Worm (Caenorhabditis elegans): Measurements from ENCODE around the gene srh-244.

srh-244 gene

DNA sequence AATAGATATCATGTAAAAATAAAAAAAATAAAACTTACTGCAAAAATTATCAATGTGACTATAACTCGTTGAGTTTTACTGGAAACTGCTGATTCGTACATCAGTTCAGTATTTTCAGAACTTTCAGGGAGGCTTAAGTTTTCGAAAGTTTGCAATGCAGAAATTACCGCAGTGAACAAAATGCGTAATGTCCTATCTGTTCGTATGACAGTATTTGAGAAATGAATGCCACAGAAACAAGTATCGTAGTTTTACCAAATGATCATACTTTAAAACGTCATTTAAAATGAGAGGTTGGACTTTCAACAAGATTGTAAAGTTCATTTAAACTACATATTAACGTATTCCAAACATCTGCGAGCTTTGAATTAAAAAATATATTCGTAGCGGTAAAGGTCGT, 13.1 kb downstream of the srh-244 start, which contains the start of gene C03G6.21:
Gene C03G6.21, minus strand, starts transcription at position 101 of the 400 bp plus-strand sequence.
- TF ChIP-seq unc-62 (GFP tag; optimal IDR thresholded peaks at IDR 0.05) (no peak), ztf-4 (tag; optimal IDR thresholded peaks at IDR 0.05) (no peak), ceh-82 (tag; optimal IDR thresholded peaks at IDR 0.05) (no peak), daf-12 (tag; optimal IDR thresholded peaks at IDR 0.05) (no peak), nhr-67 (tag; optimal IDR thresholded peaks at IDR 0.05) (no peak), unc-39 (tag; optimal IDR thresholded peaks at IDR 0.05) (no peak), fos-1 (tag; optimal IDR thresholded peaks at IDR 0.05) (no peak)

DNA sequence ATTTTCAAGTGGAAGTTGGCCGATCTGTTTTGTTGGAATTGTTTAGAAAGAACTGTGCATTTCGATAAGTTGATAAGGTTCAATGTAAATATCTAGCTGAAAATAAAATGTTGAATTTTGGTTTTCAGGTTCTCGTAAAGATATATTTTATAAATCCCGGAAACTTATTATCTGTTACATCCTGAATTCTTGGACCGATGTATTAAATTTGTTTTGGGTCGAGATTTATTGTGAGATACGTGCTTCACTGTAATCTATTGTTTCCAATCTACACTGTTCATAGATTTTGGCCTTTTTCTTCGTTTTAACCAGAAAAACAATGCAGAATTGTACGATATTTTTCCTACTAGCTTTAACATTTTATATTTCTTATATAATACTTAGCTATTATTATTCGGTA, 13.5 kb downstream of the srh-244 start, which contains the start of gene C03G6.6:
Gene C03G6.6, plus strand, starts transcription at position 301 of the 400 bp plus-strand sequence.
- no peak for TF ChIP-seq lin-39 (tag; optimal IDR thresholded peaks at IDR 0.05)
- no peak for TF ChIP-seq ZK546.5 (tag; optimal IDR thresholded peaks at IDR 0.05)
- no peak for TF ChIP-seq ceh-16 (tag; optimal IDR thresholded peaks at IDR 0.05)
- TF ChIP-seq nhr-43 (tag; optimal IDR thresholded peaks at IDR 0.05; ENCODE audit: poor library complexity, severe bottlenecking), result no peak
- TF ChIP-seq jun-1 (tag; optimal IDR thresholded peaks at IDR 0.05), result no peak

DNA sequence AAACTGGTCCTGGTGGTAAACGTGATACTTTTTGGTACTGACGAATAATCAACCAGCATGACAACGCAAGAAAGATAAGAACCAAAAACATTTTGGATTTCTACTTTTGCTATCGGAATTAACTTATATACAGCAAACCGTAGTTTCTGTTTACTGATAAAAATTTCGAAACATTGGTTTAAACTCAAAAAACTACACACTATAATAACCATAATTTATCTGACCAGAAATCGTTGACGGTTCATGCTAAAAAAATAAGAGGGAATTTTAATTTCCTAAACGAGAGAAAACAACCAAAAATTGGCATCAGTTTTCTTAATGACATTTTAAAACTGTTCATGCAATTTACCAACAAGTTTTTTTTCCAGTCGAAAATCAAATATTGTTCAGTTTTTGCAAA, 18.1 kb downstream of the srh-244 start, which contains the start of gene cyp-35A1:
Gene cyp-35A1, minus strand, starts transcription at position 101 of the 400 bp plus-strand sequence.
- TF ChIP-seq elt-3 (tag; optimal IDR thresholded peaks at IDR 0.05) (no peak), ceh-9 (tag; optimal IDR thresholded peaks at IDR 0.05) (no peak), nhr-67 (tag; optimal IDR thresholded peaks at IDR 0.05) (no peak), elt-2 (tag; optimal IDR thresholded peaks at IDR 0.05) (no peak), egl-5 (tag; optimal IDR thresholded peaks at IDR 0.05) (no peak), egl-27 (tag; optimal IDR thresholded peaks at IDR 0.05) (no peak), lin-15B (tag; optimal IDR thresholded peaks at IDR 0.05) (no peak), nhr-23 (tag; optimal IDR thresholded peaks at IDR 0.05) (no peak), pqm-1 (tag; optimal IDR thresholded peaks at IDR 0.05) (no peak), fos-1 (tag; optimal IDR thresholded peaks at IDR 0.05) (no peak), fkh-2 (tag; optimal IDR thresholded peaks at IDR 0.05) (no peak), nhr-11 (tag; optimal IDR thresholded peaks at IDR 0.05) (no peak), nhr-28 (tag; optimal IDR thresholded peaks at IDR 0.05) (no peak), nhr-25 (tag; optimal IDR thresholded peaks at IDR 0.05) (no peak), nhr-237 (tag; optimal IDR thresholded peaks at IDR 0.05) (no peak), ZK546.5 (tag; optimal IDR thresholded peaks at IDR 0.05) (no peak), nhr-77 (tag; optimal IDR thresholded peaks at IDR 0.05) (no peak), lin-39 (tag; optimal IDR thresholded peaks at IDR 0.05) (no peak)

DNA sequence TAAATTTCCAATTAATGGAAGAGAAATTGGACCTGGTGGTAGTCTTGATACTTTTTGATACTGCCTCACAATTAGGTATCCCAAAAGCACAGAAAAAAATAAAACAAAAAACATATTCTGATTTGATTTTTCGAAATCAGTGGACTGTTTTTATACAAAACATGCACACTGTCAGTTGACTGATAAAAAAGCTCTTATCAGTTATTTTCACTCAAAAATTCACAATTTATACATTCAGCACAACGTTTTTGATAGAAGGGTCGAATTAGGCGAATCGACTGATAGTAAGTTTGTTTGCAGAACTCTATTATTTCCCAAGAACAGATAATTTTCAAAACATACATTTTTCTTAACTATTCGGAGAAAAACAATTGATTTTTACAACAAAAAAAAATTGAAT, 20.4 kb downstream of the srh-244 start, which contains the start of gene cyp-35A2:
Gene cyp-35A2, minus strand, starts transcription at position 124 of the 400 bp plus-strand sequence.
- TF ChIP-seq egl-5 (tag; optimal IDR thresholded peaks at IDR 0.05) (no peak), elt-2 (tag; optimal IDR thresholded peaks at IDR 0.05) (peak; percentile 86), nhr-237 (tag; optimal IDR thresholded peaks at IDR 0.05) (no peak), nhr-11 (tag; optimal IDR thresholded peaks at IDR 0.05) (no peak), ceh-28 (tag; optimal IDR thresholded peaks at IDR 0.05) (no peak), pqm-1 (tag; optimal IDR thresholded peaks at IDR 0.05) (peak; percentile 79), eor-1 (tag; optimal IDR thresholded peaks at IDR 0.05) (no peak), jun-1 (tag; optimal IDR thresholded peaks at IDR 0.05) (no peak), pha-4 (tag; optimal IDR thresholded peaks at IDR 0.05) (no peak)

DNA sequence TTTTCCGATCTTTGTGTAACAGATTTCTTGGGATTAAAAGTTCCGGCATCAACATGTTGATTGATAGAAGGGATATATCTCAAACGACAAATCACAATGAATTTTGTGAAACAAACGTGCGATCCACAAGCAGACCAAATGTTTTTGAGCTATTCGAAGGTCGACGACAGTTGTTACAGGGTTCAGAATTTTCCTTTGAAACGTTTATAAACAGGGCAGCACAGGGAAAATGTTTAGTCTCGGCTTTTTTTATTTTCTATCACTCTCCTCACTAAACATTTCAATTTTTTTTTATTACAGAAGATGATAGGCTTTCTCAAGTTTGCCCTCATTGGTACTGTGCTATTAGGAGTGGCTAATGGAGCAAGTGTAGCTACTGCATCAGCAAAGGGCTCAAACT, 21.3 kb downstream of the srh-244 start, which contains the start of gene exc-13:
Gene exc-13, plus strand, starts transcription at position 301 of the 400 bp plus-strand sequence.
- TF ChIP-seq lin-39 (tag; optimal IDR thresholded peaks at IDR 0.05) (peak; percentile 2), pqm-1 (tag; optimal IDR thresholded peaks at IDR 0.05) (no peak)

DNA sequence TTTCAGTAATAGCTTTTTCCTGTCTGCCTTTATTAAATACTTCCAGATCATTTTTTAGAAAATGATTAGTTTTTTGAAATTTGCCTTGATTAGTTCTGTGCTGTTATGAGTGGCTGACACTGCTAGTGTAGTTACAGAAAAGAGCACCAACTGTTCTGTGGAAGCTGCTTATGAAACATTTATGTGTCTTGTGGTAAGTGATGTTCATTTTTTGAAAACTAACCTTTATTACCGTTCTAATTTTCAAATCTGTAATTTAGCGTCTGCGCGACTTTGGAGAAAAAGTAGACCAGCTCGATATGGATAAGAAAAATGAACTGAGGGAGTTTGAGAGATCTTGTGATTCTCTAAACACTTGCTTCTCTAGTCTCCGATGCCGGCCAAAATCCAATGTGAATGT, 26.0 kb downstream of the srh-244 start, which contains the start of gene srj-14:
Gene srj-14, plus strand, starts transcription at position 131 of the 400 bp plus-strand sequence.
- TF ChIP-seq sea-2 (GFP tag; optimal IDR thresholded peaks at IDR 0.05), result no peak
- no peak for TF ChIP-seq tbx-2 (tag; optimal IDR thresholded peaks at IDR 0.05)
- no peak for TF ChIP-seq ZK546.5 (tag; optimal IDR thresholded peaks at IDR 0.05)

Data from whole organism, L3 larva.